Worm (Caenorhabditis elegans): ENCODE data around the gene F10G7.9.

DNA sequence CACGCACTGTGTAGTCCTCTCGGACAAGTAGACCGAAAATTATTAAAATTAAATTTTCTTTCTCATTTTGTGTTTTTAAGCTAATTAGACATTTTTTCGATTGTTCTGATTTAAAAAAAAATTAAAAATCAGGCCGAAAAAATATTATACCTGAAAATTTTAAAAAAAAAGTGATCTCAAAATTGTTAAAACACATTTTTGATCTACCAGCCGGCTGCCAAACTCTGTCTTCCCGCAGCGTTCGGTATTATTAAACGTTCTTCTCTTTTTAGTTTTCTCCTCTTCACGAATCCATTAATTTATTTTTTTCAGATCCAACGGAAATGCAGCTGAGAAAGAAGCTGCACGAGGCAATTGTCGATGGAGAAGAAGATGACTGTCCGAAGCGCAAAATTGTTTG is 46.8 kb upstream of the F10G7.9 start, which contains the start of gene C27D9.1:
- TF ChIP-seq dpl-1 (GFP tag; optimal IDR thresholded peaks at IDR 0.05) (no peak), ceh-88 (GFP tag; IDR thresholded peaks at IDR 0.05) (no peak), jun-1 (tag; optimal IDR thresholded peaks at IDR 0.05) (no peak), ces-1 (GFP tag; optimal IDR thresholded peaks at IDR 0.05) (no peak), nhr-237 (tag; optimal IDR thresholded peaks at IDR 0.05) (no peak), nhr-77 (tag; optimal IDR thresholded peaks at IDR 0.05) (no peak), aha-1 (tag; optimal IDR thresholded peaks at IDR 0.05) (no peak), aly-2 (tag; optimal IDR thresholded peaks at IDR 0.05) (no peak), pag-3 (tag; optimal IDR thresholded peaks at IDR 0.05; ENCODE audit: borderline replicate concordance, insufficient read depth) (no peak)
